Worm (Caenorhabditis elegans) whole organism, L4/young adult: ENCODE results near the gene Y45G5AM.3.

Experiments used
- dao-5 ChIP-seq: sonication (generic microtip); optimal IDR thresholded peaks from 2 replicates; lab custom pipeline; 2016; ENCODE audit warnings: missing genotype, missing genetic modification characterization, moderate library complexity, missing compliant biosample characterization
- him-1 ChIP-seq: sonication (generic microtip); optimal IDR thresholded peaks from 2 replicates; lab custom pipeline; 2016; ENCODE audit warnings: missing genotype, missing genetic modification reagents, missing genetic modification characterization, missing compliant biosample characterization

- TF ChIP-seq him-1 (tag; lab: Kevin White, UChicago) (no peak), dao-5 (no peak)
Observed at ce11 chrV:4151400-4151799, 13.0 kb upstream of the Y45G5AM.3 start.
